Worm (Caenorhabditis elegans) whole organism, L3 larva: ENCODE data around the gene K12B6.11.

ENCODE experiments used
- ama-1 ChIP-seq: fragments of 150-350 bp; optimal IDR thresholded peaks from 2 replicates; lab custom pipeline; 2018
- zag-1 ChIP-seq: fragments of 150-350 bp; optimal IDR thresholded peaks from 2 replicates; lab custom pipeline; 2014; ENCODE audit warnings: missing biosample characterization, missing genetic modification characterization

DNA sequence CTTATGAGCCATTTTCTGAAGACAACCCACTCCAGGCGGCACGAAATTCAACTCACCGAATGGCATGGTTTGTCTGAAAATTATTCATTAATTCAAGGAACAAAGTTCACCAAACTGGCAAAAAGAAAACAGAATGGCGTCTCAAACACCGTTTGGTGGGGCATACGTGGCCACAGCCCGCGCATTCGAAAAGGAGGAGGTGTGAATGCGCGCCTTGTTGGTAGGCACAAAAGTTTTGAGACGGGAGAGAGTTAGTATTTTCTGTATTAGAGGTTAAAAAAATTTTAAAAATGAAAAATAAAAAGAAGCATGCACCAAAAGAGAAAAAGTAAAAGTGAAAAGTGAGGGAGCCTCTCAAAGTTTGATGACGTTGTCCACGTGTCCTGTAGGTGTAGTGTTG lies 23.2 kb downstream of the K12B6.11 start:
- TF ChIP-seq ama-1 (lab: Kevin White, UChicago) (no peak), zag-1 (tag; lab: Kevin White, UChicago) (no peak)
